Worm (Caenorhabditis elegans): ENCODE measurements around the gene coel-1.

The coel-1 gene

DNA sequence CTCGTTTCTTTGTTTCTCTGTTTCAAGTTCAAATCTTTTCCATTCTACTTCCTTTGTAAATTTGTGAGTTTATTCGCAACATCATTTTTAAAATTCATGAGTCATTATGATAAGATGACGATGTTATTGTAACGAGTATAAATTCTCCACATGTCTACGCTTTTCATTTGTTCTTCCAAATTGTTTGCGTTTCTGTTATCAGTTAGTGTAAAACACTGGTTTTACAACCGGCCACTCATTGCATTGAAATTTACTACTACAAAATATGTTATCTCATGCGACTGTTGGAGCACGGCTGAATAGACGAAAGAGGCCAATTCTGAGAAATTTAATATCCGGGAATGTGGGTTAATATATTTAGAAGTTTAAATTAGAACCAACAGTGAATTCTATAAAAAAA is 16.9 kb downstream of the coel-1 start, which contains the start of gene C52B9.19:
Gene C52B9.19, plus strand, starts transcription at position 176 of the 400 bp plus-strand sequence.
- TF ChIP-seq chd-7 (tag; optimal IDR thresholded peaks at IDR 0.05) (no peak), ztf-6 (GFP tag; IDR thresholded peaks at IDR 0.05) (no peak), akir-1 (GFP tag; optimal IDR thresholded peaks at IDR 0.05) (no peak), let-607 (tag; optimal IDR thresholded peaks at IDR 0.05) (no peak), ceh-100 (GFP tag; IDR thresholded peaks at IDR 0.05) (no peak), dpl-1 (GFP tag; optimal IDR thresholded peaks at IDR 0.05) (no peak), zim-3 (tag; optimal IDR thresholded peaks at IDR 0.05) (no peak), xnd-1 (tag; optimal IDR thresholded peaks at IDR 0.05) (no peak), F49E8.2 (tag; optimal IDR thresholded peaks at IDR 0.05; ENCODE audit: insufficient read depth) (no peak), hsf-1 (GFP tag; IDR thresholded peaks at IDR 0.05) (no peak), madf-10 (tag; optimal IDR thresholded peaks at IDR 0.05) (no peak), cebp-2 (GFP tag; IDR thresholded peaks at IDR 0.05) (no peak), egl-18 (GFP tag; IDR thresholded peaks at IDR 0.05) (no peak), rcor-1 (GFP tag; IDR thresholded peaks at IDR 0.05) (no peak), ceh-27 (GFP tag; optimal IDR thresholded peaks at IDR 0.05) (no peak), Y53G8AR.9 (GFP tag; conservative IDR thresholded peaks at IDR 0.05) (no peak), let-526 (GFP tag; IDR thresholded peaks at IDR 0.05) (no peak), rec-8 (tag; optimal IDR thresholded peaks at IDR 0.05) (no peak)

DNA sequence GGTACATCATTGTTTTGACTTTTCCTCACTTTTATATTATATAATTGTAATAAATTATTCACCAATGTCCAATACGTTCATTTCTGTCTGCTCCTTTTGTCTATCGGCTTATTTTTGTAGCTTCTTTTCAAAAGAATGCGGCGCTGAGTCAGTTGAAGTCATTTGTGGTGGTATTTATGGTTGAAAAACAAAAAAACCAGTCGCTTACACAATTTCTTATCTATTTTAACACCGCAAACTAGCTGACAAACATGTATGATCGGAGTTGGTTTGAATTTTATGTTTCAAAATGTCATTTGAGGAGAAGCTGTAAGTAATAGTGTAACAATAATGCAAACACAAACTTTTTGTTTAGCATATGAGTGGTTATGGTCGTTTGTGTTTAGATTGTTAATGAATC is 18.5 kb downstream of the coel-1 start, which contains the start of gene ets-10:
Gene ets-10, plus strand, starts transcription at position 201 of the 400 bp plus-strand sequence.
- TF ChIP-seq T07F8.4 (tag; optimal IDR thresholded peaks at IDR 0.05) (no peak), sea-2 (GFP tag; IDR thresholded peaks at IDR 0.05) (no peak), ccch-3 (GFP tag; optimal IDR thresholded peaks at IDR 0.05) (no peak), attf-5 (GFP tag; optimal IDR thresholded peaks at IDR 0.05) (no peak), dpff-1 (tag; optimal IDR thresholded peaks at IDR 0.05) (no peak), egrh-3 (GFP tag; IDR thresholded peaks at IDR 0.05) (no peak), hlh-12 (tag; optimal IDR thresholded peaks at IDR 0.05) (no peak), F55B11.4 (tag; optimal IDR thresholded peaks at IDR 0.05; ENCODE audit: borderline replicate concordance, insufficient read depth) (no peak), pbrm-1 (GFP tag; IDR thresholded peaks at IDR 0.05) (no peak), lin-40 (tag; optimal IDR thresholded peaks at IDR 0.05) (no peak), unc-130 (GFP tag; optimal IDR thresholded peaks at IDR 0.05) (no peak), T26A5.8 (tag; optimal IDR thresholded peaks at IDR 0.05) (no peak), Y67H2A.10 (GFP tag; conservative IDR thresholded peaks at IDR 0.05) (no peak), F57C9.4 (tag; optimal IDR thresholded peaks at IDR 0.05) (no peak), ztf-22 (GFP tag; optimal IDR thresholded peaks at IDR 0.05) (no peak), rpc-1 (optimal IDR thresholded peaks at IDR 0.05) (no peak), rpc-1 (tag; optimal IDR thresholded peaks at IDR 0.05) (no peak), athp-1 (tag; optimal IDR thresholded peaks at IDR 0.05) (no peak), efl-1 (GFP tag; optimal IDR thresholded peaks at IDR 0.05) (no peak), bed-2 (GFP tag; IDR thresholded peaks at IDR 0.05) (no peak)

DNA sequence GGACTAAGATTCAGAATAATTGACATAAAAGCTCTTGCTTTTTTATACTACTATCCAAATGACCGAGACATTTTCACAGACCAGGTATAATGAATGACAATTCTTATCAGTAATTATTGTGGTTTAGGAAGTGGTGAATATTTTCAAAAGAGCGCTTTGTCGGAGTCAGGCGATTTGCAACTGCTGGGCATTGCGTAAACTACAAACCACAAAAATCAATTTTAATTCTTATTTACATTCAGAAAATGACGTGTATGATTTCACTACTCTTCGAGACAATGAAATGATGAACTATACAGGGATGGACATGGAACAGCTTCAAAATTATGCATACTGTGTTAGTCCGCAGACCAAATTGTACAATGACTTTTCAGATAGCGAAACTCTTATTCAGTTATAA is 19.0 kb downstream of the coel-1 start:
- TF ChIP-seq repo-1 (tag; optimal IDR thresholded peaks at IDR 0.05) (no peak), nhr-80 (tag; optimal IDR thresholded peaks at IDR 0.05) (peak; percentile 65)

Measured in whole organism, young adult.